Worm (Caenorhabditis elegans): Measurements from ENCODE around the gene his-41.

DNA sequence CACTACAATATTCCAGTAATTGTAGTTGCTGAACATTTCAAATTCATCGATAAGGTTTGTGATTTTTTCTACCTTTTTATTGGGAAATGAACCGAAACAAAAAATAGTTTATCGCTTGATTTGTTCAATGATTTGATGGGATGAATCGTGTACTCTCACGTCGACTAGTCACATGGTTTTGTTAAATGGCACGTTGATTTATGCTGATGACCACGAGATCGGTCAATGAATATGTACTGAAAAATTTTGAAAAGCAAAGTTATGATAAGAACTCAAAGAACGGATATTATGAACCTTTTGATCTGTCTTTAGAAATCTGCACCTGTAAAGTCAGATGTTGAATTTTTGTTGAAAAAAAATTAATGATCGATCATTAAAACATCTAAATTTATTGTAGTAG lies 29.1 kb upstream of the his-41 start:
- TF ChIP-seq ama-1 (optimal IDR thresholded peaks at IDR 0.05) (no peak), lin-15B (tag; optimal IDR thresholded peaks at IDR 0.05) (no peak), fkh-10 (GFP tag; optimal IDR thresholded peaks at IDR 0.05) (no peak), nhr-237 (tag; optimal IDR thresholded peaks at IDR 0.05) (no peak), ceh-82 (tag; optimal IDR thresholded peaks at IDR 0.05) (no peak)

All from whole organism, L3 larva.